Worm (Caenorhabditis elegans) whole organism, L1 larva: ENCODE results near the gene Y45G5AM.3.

Experiments used
- C16A3.4 ChIP-seq: fragments of 150-350 bp; optimal IDR thresholded peaks from 2 replicates; lab custom pipeline; 2014; ENCODE audit warnings: missing biosample characterization, missing genetic modification characterization
- F16B12.6 ChIP-seq: fragments of 150-350 bp; optimal IDR thresholded peaks from 2 replicates; lab custom pipeline; 2014; ENCODE audit warnings: missing biosample characterization, missing genetic modification characterization
- Y116A8C.19 ChIP-seq: sonication (generic microtip); optimal IDR thresholded peaks from 2 replicates; lab custom pipeline; 2016; ENCODE audit warnings: missing compliant biosample characterization, missing genetic modification characterization, borderline replicate concordance
- aha-1 ChIP-seq: fragments of 150-350 bp; optimal IDR thresholded peaks from 2 replicates; lab custom pipeline; 2014; ENCODE audit warnings: missing biosample characterization, missing genetic modification characterization
- blmp-1 ChIP-seq: fragments of 150-350 bp; optimal IDR thresholded peaks from 2 replicates; lab custom pipeline; 2014; ENCODE audit warnings: missing biosample characterization, missing genetic modification characterization
- ceh-63 ChIP-seq: fragments of 200-800 bp; sonication (Bioruptor generic); optimal IDR thresholded peaks from 2 replicates; lab custom pipeline; 2018; ENCODE audit warnings: mild to moderate bottlenecking, missing genetic modification characterization, missing compliant biosample characterization
- ceh-8 ChIP-seq: fragments of 200-800 bp; sonication (Bioruptor generic); optimal IDR thresholded peaks from 2 replicates; lab custom pipeline; 2018; ENCODE audit warnings: mild to moderate bottlenecking, missing genetic modification characterization, moderate library complexity, missing compliant biosample characterization
- ces-1 ChIP-seq: fragments of 150-350 bp; optimal IDR thresholded peaks from 2 replicates; lab custom pipeline; 2014; ENCODE audit warnings: missing biosample characterization, missing genetic modification reagents, missing genetic modification characterization
- dsc-1 ChIP-seq: sonication (generic microtip); optimal IDR thresholded peaks from 2 replicates; lab custom pipeline; 2016; ENCODE audit warnings: mild to moderate bottlenecking, missing genetic modification characterization, missing compliant biosample characterization
- efl-1 ChIP-seq, 4 experiments: fragments of 150-350 bp; optimal IDR thresholded peaks in 3 of 4; peaks in 1 of 4; 1 replicate in 1 of 4; 2 replicates in 3 of 4; lab custom pipeline; 2014; ENCODE audit warnings: missing biosample characterization in 2 of 4, missing genetic modification characterization in 2 of 4, missing genetic modification reagents in 2 of 4
- egl-27 ChIP-seq, 2 experiments: fragments of 150-350 bp in 1 of 2; sonication (generic microtip); optimal IDR thresholded peaks; 3 replicates each; lab custom pipeline; 2017 to 2018; ENCODE audit warnings: missing biosample characterization in 2 of 2, missing genetic modification characterization in 2 of 2, missing genetic modification reagents in 2 of 2
- elt-3 ChIP-seq, 6 experiments: fragments of 150-350 bp in 1 of 6; sonication (generic microtip); optimal IDR thresholded peaks; 2 replicates each; lab custom pipeline; 2017 to 2018; ENCODE audit warnings: missing biosample characterization in 6 of 6, missing genetic modification characterization in 6 of 6, inconsistent platforms in 1 of 6
- fkh-10 ChIP-seq: sonication (generic microtip); optimal IDR thresholded peaks from 2 replicates; lab custom pipeline; 2017; ENCODE audit warnings: missing biosample characterization, missing genetic modification reagents, missing genetic modification characterization
- fkh-4 ChIP-seq: sonication (generic microtip); optimal IDR thresholded peaks from 2 replicates; lab custom pipeline; 2016; ENCODE audit warnings: missing compliant biosample characterization, missing genetic modification characterization, borderline replicate concordance
- grh-1 ChIP-seq: fragments of 200-800 bp; sonication (Bioruptor generic); IDR thresholded peaks from 2 replicates; pipeline ENCODE4 v1.3.6; 2022; ENCODE audit warnings: missing genetic modification reagents, missing genetic modification characterization, missing compliant biosample characterization
- hlh-4 ChIP-seq: sonication (generic microtip); optimal IDR thresholded peaks from 2 replicates; lab custom pipeline; 2016; ENCODE audit warnings: mild to moderate bottlenecking, missing genetic modification characterization, missing compliant biosample characterization
- hpl-2 ChIP-seq: fragments of 150-350 bp; optimal IDR thresholded peaks from 2 replicates; lab custom pipeline; 2014; ENCODE audit warnings: missing biosample characterization, missing genetic modification reagents, missing genetic modification characterization
- jun-1 ChIP-seq: fragments of 150-350 bp; optimal IDR thresholded peaks from 2 replicates; lab custom pipeline; 2014; ENCODE audit warnings: missing biosample characterization, missing genetic modification reagents, missing genetic modification characterization
- lin-13 ChIP-seq: fragments of 150-350 bp; optimal IDR thresholded peaks from 2 replicates; lab custom pipeline; 2014; ENCODE audit warnings: missing biosample characterization, missing genetic modification reagents, missing genetic modification characterization
- lin-14 ChIP-seq: fragments of 200-800 bp; sonication (Bioruptor generic); optimal IDR thresholded peaks from 2 replicates; lab custom pipeline; 2018; ENCODE audit warnings: mild to moderate bottlenecking, missing genetic modification characterization, moderate library complexity, missing compliant biosample characterization
- lin-35 ChIP-seq, 2 experiments: fragments of 150-350 bp; optimal IDR thresholded peaks; 2 replicates each; lab custom pipeline; 2014; ENCODE audit warnings: missing biosample characterization in 2 of 2, missing genetic modification characterization in 2 of 2, missing genetic modification reagents in 2 of 2
- lir-3 ChIP-seq: sonication (generic microtip); optimal IDR thresholded peaks from 2 replicates; lab custom pipeline; 2016; ENCODE audit warnings: mild to moderate bottlenecking, missing genetic modification characterization, moderate library complexity, missing compliant biosample characterization; ENCODE audit not compliant: poor library complexity
- mdl-1 ChIP-seq, 2 experiments: fragments of 150-350 bp; optimal IDR thresholded peaks; 2 replicates each; lab custom pipeline; 2014 to 2017; ENCODE audit warnings: missing biosample characterization in 2 of 2, missing genetic modification characterization in 2 of 2, inconsistent platforms in 1 of 2
- mef-2 ChIP-seq: fragments of 150-350 bp; optimal IDR thresholded peaks from 2 replicates; lab custom pipeline; 2014; ENCODE audit warnings: missing biosample characterization, missing genetic modification characterization
- mep-1 ChIP-seq: fragments of 150-350 bp; optimal IDR thresholded peaks from 2 replicates; lab custom pipeline; 2014; ENCODE audit warnings: missing biosample characterization, missing genetic modification characterization
- nhr-11 ChIP-seq: fragments of 150-350 bp; optimal IDR thresholded peaks from 2 replicates; lab custom pipeline; 2014; ENCODE audit warnings: missing biosample characterization, missing genetic modification characterization
- nhr-12 ChIP-seq: sonication (generic microtip); optimal IDR thresholded peaks from 2 replicates; lab custom pipeline; 2017; ENCODE audit warnings: missing biosample characterization, missing genetic modification characterization
- nhr-28 ChIP-seq: fragments of 150-350 bp; optimal IDR thresholded peaks from 2 replicates; lab custom pipeline; 2014; ENCODE audit warnings: missing biosample characterization, missing genetic modification characterization
- nhr-71 ChIP-seq: sonication (generic microtip); optimal IDR thresholded peaks from 2 replicates; lab custom pipeline; 2016; ENCODE audit warnings: mild to moderate bottlenecking, missing genetic modification characterization, moderate library complexity, missing compliant biosample characterization
- nhr-77 ChIP-seq: fragments of 150-350 bp; optimal IDR thresholded peaks from 2 replicates; lab custom pipeline; 2014; ENCODE audit warnings: missing biosample characterization, missing genetic modification characterization
- nhr-85 ChIP-seq: sonication (generic microtip); peaks from one replicate; lab custom pipeline; 2016; ENCODE audit warnings: missing genetic modification characterization, inconsistent platforms, missing compliant biosample characterization
- pax-3 ChIP-seq: fragments of 200-800 bp; sonication (Bioruptor generic); optimal IDR thresholded peaks from 2 replicates; lab custom pipeline; 2018; ENCODE audit warnings: mild to moderate bottlenecking, missing genetic modification characterization, moderate library complexity, missing compliant biosample characterization
- pqm-1 ChIP-seq: sonication (generic microtip); optimal IDR thresholded peaks from 3 replicates; lab custom pipeline; 2017; ENCODE audit warnings: missing biosample characterization, missing genetic modification characterization
- rnt-1 ChIP-seq: sonication (generic microtip); optimal IDR thresholded peaks from 2 replicates; lab custom pipeline; 2016; ENCODE audit warnings: mild to moderate bottlenecking, missing genetic modification characterization, moderate library complexity, missing compliant biosample characterization
- skn-1 ChIP-seq: fragments of 150-350 bp; optimal IDR thresholded peaks from 2 replicates; lab custom pipeline; 2014; ENCODE audit warnings: missing biosample characterization, missing genetic modification characterization
- snpc-4 ChIP-seq: fragments of 150-350 bp; optimal IDR thresholded peaks from 2 replicates; lab custom pipeline; 2014; ENCODE audit warnings: missing biosample characterization, missing genetic modification characterization
- sup-37 ChIP-seq: fragments of 200-800 bp; sonication (Bioruptor generic); optimal IDR thresholded peaks from 2 replicates; lab custom pipeline; 2018; ENCODE audit warnings: mild to moderate bottlenecking, missing genetic modification characterization, missing compliant biosample characterization
- swsn-7 ChIP-seq: sonication (generic microtip); optimal IDR thresholded peaks from 2 replicates; lab custom pipeline; 2016; ENCODE audit warnings: missing genetic modification characterization, missing compliant biosample characterization
- unc-30 ChIP-seq: sonication (generic microtip); optimal IDR thresholded peaks from 2 replicates; lab custom pipeline; 2017; ENCODE audit warnings: missing biosample characterization, missing genetic modification characterization
- unc-86 ChIP-seq: sonication (generic microtip); optimal IDR thresholded peaks from 2 replicates; lab custom pipeline; 2016; ENCODE audit warnings: missing genetic modification characterization, missing compliant biosample characterization
- xbp-1 ChIP-seq: sonication (generic microtip); optimal IDR thresholded peaks from 2 replicates; lab custom pipeline; 2016; ENCODE audit warnings: missing genetic modification characterization, missing compliant biosample characterization
- zag-1 ChIP-seq: fragments of 150-350 bp; optimal IDR thresholded peaks from 2 replicates; lab custom pipeline; 2014; ENCODE audit warnings: missing biosample characterization, missing genetic modification characterization
- ztf-4 ChIP-seq: fragments of 150-350 bp; optimal IDR thresholded peaks from 2 replicates; lab custom pipeline; 2014; ENCODE audit warnings: missing biosample characterization, missing genetic modification characterization

The Y45G5AM.3 gene

DNA sequence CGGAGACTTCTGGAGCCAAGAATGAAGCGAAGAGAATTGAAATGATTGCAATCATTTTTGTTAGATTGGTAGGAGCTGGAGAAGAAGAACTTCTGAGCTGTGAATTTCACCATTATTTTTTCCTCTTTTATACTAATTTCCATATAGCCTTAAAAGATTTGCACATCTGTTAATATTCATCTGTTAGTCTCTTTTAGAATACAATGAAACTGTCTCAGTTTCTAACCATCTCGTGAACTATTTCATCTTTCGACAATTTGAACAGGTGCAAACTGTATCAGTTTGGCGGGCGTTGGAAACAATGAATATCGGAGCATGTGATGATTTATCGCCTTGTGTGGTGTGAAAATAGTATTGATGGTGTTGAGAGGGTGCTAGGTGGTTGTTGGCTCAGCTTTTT, 41.9 kb upstream of the Y45G5AM.3 start, which contains the start of gene phat-5:
Gene phat-5 (minus strand): TSS at position 101 of the 400 bp plus-strand sequence.
- TF ChIP-seq aha-1, result no peak
- no peak for TF ChIP-seq lir-3 (tag; lab: Kevin White, UChicago)
- no peak for TF ChIP-seq pax-3
- TF ChIP-seq efl-1 (optimal IDR thresholded peaks at IDR 0.05; lab: Kevin White, UChicago), result no peak
- no peak for TF ChIP-seq efl-1 (GFP tag; optimal IDR thresholded peaks at IDR 0.05 in 1 of 2; lab: Kevin White, UChicago)
- no peak for TF ChIP-seq ztf-4 (tag; lab: Kevin White, UChicago)
- no peak for TF ChIP-seq fkh-4 (tag; lab: Kevin White, UChicago)
- no peak for TF ChIP-seq lin-14
- TF ChIP-seq lin-35 (GFP tag; optimal IDR thresholded peaks at IDR 0.05; lab: Kevin White, UChicago), result no peak
- no peak for TF ChIP-seq mep-1 (tag; lab: Kevin White, UChicago)
- TF ChIP-seq fkh-10 (GFP tag; lab: Kevin White, UChicago), result no peak

DNA sequence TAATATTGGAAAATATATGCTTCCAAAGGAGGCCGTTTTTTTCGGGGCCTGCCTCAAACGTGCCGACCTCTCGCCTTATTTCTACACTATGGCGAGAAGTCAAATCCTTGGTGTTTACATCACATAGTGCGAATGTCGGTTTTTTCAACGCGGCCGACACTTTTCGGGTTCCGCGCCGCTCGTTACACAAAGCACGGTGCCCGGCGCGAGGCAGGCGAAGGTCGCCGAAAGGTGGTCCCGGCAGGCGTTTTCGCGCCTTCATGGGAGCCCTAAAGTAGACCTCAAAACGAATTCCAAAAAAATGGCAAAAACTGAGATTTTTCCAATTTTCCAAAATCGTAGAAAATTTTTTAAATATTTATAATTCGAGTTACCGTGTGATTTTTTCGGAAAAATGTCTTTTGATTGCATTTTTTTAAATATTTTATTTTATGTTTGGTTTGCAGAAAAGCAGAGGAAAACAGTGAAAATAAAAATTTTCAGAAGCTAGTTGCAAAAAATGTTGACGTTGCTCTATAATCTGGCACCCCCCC, 38.7 kb upstream of the Y45G5AM.3 start, which contains the start of gene T05B4.12:
Gene T05B4.12 (minus strand): TSS at position 483 of the 533 bp plus-strand sequence.
- TF ChIP-seq fkh-10 (GFP tag; lab: Kevin White, UChicago), result no peak
- TF ChIP-seq jun-1, result no peak

DNA sequence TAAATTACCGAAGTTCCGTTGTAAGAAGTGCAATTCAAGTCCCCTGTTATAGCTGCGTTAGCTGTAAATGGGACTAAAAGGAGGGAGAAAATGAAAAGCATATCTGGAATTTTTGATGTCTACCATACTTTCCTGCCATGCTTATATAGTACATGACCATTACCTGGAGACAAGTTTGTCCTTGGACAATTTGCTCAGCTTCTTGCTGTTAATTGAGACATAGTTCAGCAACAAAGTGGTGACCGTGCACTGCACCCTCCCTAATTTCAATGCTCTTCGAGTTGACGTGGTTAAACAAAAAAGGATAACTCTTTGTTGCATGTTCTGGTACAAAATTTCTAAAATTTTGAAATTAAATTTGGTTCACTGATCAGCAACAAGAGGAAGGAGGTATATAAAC, 36.9 kb upstream of the Y45G5AM.3 start, which contains the start of gene T05B4.13:
Gene T05B4.13 (minus strand): TSS at position 101 of the 400 bp plus-strand sequence.
- TF ChIP-seq F16B12.6, result no peak
- no peak for TF ChIP-seq nhr-71 (tag; lab: Kevin White, UChicago)
- no peak for TF ChIP-seq nhr-28 (tag; lab: Kevin White, UChicago)
- no peak for TF ChIP-seq zag-1 (tag; lab: Kevin White, UChicago)

DNA sequence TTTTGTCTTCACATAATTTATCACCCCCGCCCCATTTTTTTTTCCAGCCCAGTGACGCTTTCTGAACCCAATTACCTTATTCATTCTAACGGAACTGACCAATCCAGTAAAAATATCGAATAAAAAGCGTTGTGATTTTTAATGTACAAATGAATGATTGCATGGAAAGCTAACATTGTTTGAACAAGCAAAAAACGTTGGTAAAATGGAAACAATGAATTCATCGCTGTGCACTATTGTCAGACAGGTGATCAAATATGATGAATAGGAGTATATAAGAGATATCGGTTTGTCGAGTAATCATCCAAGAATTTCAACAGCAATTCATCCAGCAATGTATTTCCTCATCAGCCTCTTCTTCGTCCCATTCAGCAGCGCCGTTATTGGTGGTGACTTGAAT, 34.8 kb upstream of the Y45G5AM.3 start, which contains the start of gene phat-4:
Gene phat-4 (plus strand): TSS at position 301 of the 400 bp plus-strand sequence.
- TF ChIP-seq efl-1 (optimal IDR thresholded peaks at IDR 0.05; lab: Kevin White, UChicago), result no peak
- no peak for TF ChIP-seq efl-1 (GFP tag; optimal IDR thresholded peaks at IDR 0.05 in 1 of 2; lab: Kevin White, UChicago)
- no peak for TF ChIP-seq ces-1 (GFP tag; lab: Kevin White, UChicago)
- no peak for TF ChIP-seq nhr-77
- no peak for TF ChIP-seq dsc-1 (tag; lab: Kevin White, UChicago)
- TF ChIP-seq blmp-1 (tag; lab: Kevin White, UChicago), result no peak
- TF ChIP-seq nhr-12 (tag; lab: Kevin White, UChicago), result no peak
- no peak for TF ChIP-seq sup-37
- no peak for TF ChIP-seq ceh-63 (GFP tag; lab: Kevin White, UChicago)
- TF ChIP-seq nhr-11, result no peak

DNA sequence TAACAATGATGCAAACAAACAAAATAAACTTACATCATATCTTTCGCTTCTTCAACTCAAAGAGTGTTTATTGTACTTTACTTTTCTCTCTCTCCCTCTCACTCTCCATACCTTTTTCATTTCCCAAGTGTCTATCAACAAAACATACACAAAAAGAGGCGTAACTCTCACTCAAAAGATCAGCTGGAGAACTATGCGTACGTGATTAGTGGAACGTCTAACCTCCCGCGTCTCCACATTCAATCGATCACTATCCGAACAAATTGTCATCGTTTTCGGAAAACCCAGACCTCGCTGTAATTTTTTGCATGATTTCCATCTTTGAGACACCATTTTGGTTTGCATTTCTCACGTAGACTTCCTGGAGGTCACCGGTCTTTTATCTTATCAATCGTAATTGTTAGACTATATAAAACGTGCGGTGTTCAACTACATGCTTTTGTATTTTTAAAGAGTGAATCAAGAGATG, 32.8 kb upstream of the Y45G5AM.3 start, which contains the start of gene nhr-57:
Gene nhr-57 (plus strand): TSS at position 419 of the 469 bp plus-strand sequence.
- no peak for TF ChIP-seq snpc-4 (tag; lab: Kevin White, UChicago)
- TF ChIP-seq C16A3.4 (tag; lab: Kevin White, UChicago), result peak; percentile 59
- peak in 1 of 2 experiments; percentile 7 for TF ChIP-seq egl-27 (tag; optimal IDR thresholded peaks at IDR 0.05; lab: Kevin White, UChicago)
- TF ChIP-seq swsn-7 (tag; lab: Kevin White, UChicago), result peak; percentile 51
- TF ChIP-seq skn-1 (tag; lab: Kevin White, UChicago), result peak; percentile 92
- no peak for TF ChIP-seq unc-86 (tag; lab: Kevin White, UChicago)
- TF ChIP-seq lin-35 (GFP tag; optimal IDR thresholded peaks at IDR 0.05; lab: Kevin White, UChicago), result peak; percentile 29 to 66
- TF ChIP-seq mdl-1 (tag; optimal IDR thresholded peaks at IDR 0.05; lab: Kevin White, UChicago), result peak in 1 of 2 experiments; percentile 77
- no peak for TF ChIP-seq ceh-8
- no peak for TF ChIP-seq pqm-1
- TF ChIP-seq grh-1 (GFP tag; lab: Robert Waterston, UW), result peak; percentile 57
- no peak for TF ChIP-seq Y116A8C.19 (tag; lab: Kevin White, UChicago)
- TF ChIP-seq ztf-4 (tag; lab: Kevin White, UChicago), result peak; percentile 20
- peak; percentile 50 to 54 for TF ChIP-seq efl-1 (optimal IDR thresholded peaks at IDR 0.05; lab: Kevin White, UChicago)
- TF ChIP-seq efl-1 (GFP tag; optimal IDR thresholded peaks at IDR 0.05 in 1 of 2; lab: Kevin White, UChicago), result peak in 1 of 2 experiments; percentile 92
- no peak for TF ChIP-seq F16B12.6
- no peak for TF ChIP-seq hlh-4 (tag; lab: Kevin White, UChicago)
- no peak for TF ChIP-seq hpl-2 (GFP tag; lab: Kevin White, UChicago)
- TF ChIP-seq lin-14, result peak; percentile 91
- TF ChIP-seq nhr-85, result peak; percentile 95
- no peak for TF ChIP-seq nhr-12 (tag; lab: Kevin White, UChicago)
- TF ChIP-seq lin-13 (GFP tag; lab: Kevin White, UChicago), result peak; percentile 9
- no peak for TF ChIP-seq xbp-1 (tag; lab: Kevin White, UChicago)
- TF ChIP-seq elt-3 (tag; optimal IDR thresholded peaks at IDR 0.05; lab: Kevin White, UChicago), result peak in 3 of 6 experiments; percentile 39 to 98 (median 89)
- no peak for TF ChIP-seq ceh-63 (GFP tag; lab: Kevin White, UChicago)
- TF ChIP-seq rnt-1 (tag; lab: Kevin White, UChicago), result no peak
- no peak for TF ChIP-seq unc-30
- TF ChIP-seq mef-2, result no peak
